Worm (Caenorhabditis elegans) whole organism, young adult: ENCODE results near the gene ZK757.1.
A peak's percentile ranks its signal among the peaks of the same experiment; 100 is the strongest.

ENCODE experiments used
- B0261.1 ChIP-seq: sonication (generic microtip); optimal IDR thresholded peaks from 2 replicates; lab custom pipeline; 2016; ENCODE audit warnings: mild to moderate bottlenecking, missing genetic modification characterization, moderate library complexity, missing compliant biosample characterization
- D2030.7 ChIP-seq: fragments of 200-800 bp; sonication (Bioruptor generic); IDR thresholded peaks from 2 replicates; pipeline ENCODE4 v1.3.6; 2022; ENCODE audit warnings: missing genetic modification reagents, missing genetic modification characterization, missing compliant biosample characterization
- F22D6.2 ChIP-seq: sonication (generic microtip); optimal IDR thresholded peaks from 2 replicates; lab custom pipeline; 2016; ENCODE audit warnings: mild to moderate bottlenecking, missing genetic modification characterization, missing compliant biosample characterization
- F39B2.1 ChIP-seq: fragments of 200-800 bp; sonication (Bioruptor generic); IDR thresholded peaks from 2 replicates; pipeline ENCODE4 v1.3.6; 2022; ENCODE audit warnings: missing genetic modification reagents, missing genetic modification characterization, missing compliant biosample characterization
- F57C9.4 ChIP-seq: sonication (generic microtip); optimal IDR thresholded peaks from 2 replicates; lab custom pipeline; 2017; ENCODE audit warnings: mild to moderate bottlenecking, missing genetic modification characterization, missing compliant biosample characterization
- K12H6.12 ChIP-seq: fragments of 200-800 bp; sonication (Bioruptor generic); optimal IDR thresholded peaks from 2 replicates; lab custom pipeline; 2018; ENCODE audit warnings: mild to moderate bottlenecking, missing genetic modification characterization, missing compliant biosample characterization
- T26A5.8 ChIP-seq: sonication (generic microtip); optimal IDR thresholded peaks from 2 replicates; lab custom pipeline; 2016; ENCODE audit warnings: missing genetic modification characterization, missing compliant biosample characterization
- Y95B8A.8 ChIP-seq: fragments of 200-800 bp; sonication (Bioruptor generic); IDR thresholded peaks from 2 replicates; pipeline ENCODE4 v1.3.6; 2022; ENCODE audit warnings: missing genetic modification reagents, missing genetic modification characterization, missing compliant biosample characterization
- attf-3 ChIP-seq: fragments of 200-800 bp; sonication (Bioruptor generic); conservative IDR thresholded peaks from 2 replicates; pipeline ENCODE4 v1.3.6; 2022; ENCODE audit warnings: missing genetic modification reagents, missing genetic modification characterization, missing compliant biosample characterization
- attf-5 ChIP-seq: fragments of 200-800 bp; sonication (Bioruptor generic); optimal IDR thresholded peaks from 2 replicates; lab custom pipeline; 2018; ENCODE audit warnings: mild to moderate bottlenecking, missing genetic modification characterization, missing compliant biosample characterization
- cebp-1 ChIP-seq, 2 experiments: fragments of 200-800 bp in 1 of 2; sonication (Bioruptor generic) in 1 of 2; sonication (generic microtip) in 1 of 2; IDR thresholded peaks in 1 of 2; optimal IDR thresholded peaks in 1 of 2; 2 replicates each; pipeline versions ENCODE4 v1.3.6 to Lab custom; 2017 to 2022; ENCODE audit warnings: missing compliant biosample characterization in 2 of 2, missing genetic modification characterization in 2 of 2, mild to moderate bottlenecking in 1 of 2, missing genetic modification reagents in 1 of 2, moderate library complexity in 1 of 2
- ceh-100 ChIP-seq: fragments of 200-800 bp; sonication (Bioruptor generic); IDR thresholded peaks from 2 replicates; pipeline ENCODE4 v1.3.6; 2022; ENCODE audit warnings: missing genetic modification reagents, missing genetic modification characterization, missing compliant biosample characterization
- ceh-27 ChIP-seq: fragments of 200-800 bp; sonication (Bioruptor generic); optimal IDR thresholded peaks from 2 replicates; lab custom pipeline; 2018; ENCODE audit warnings: mild to moderate bottlenecking, missing genetic modification characterization, moderate library complexity, missing compliant biosample characterization
- ceh-58 ChIP-seq: fragments of 200-800 bp; sonication (Bioruptor generic); IDR thresholded peaks from 2 replicates; pipeline ENCODE4 v1.3.6; 2022; ENCODE audit warnings: missing genetic modification characterization, missing compliant biosample characterization
- efl-1 ChIP-seq: fragments of 150-350 bp; optimal IDR thresholded peaks from 2 replicates; lab custom pipeline; 2014; ENCODE audit warnings: missing biosample characterization, missing genetic modification reagents, missing genetic modification characterization
- ets-4 ChIP-seq: fragments of 200-800 bp; sonication (Bioruptor generic); optimal IDR thresholded peaks from 2 replicates; lab custom pipeline; 2018; ENCODE audit warnings: mild to moderate bottlenecking, missing genetic modification characterization, missing compliant biosample characterization
- hmg-1.2 ChIP-seq: fragments of 200-800 bp; sonication (Bioruptor generic); IDR thresholded peaks from 2 replicates; pipeline ENCODE4 v1.3.6; 2022; ENCODE audit warnings: missing genetic modification reagents, missing genetic modification characterization, missing compliant biosample characterization
- hrde-1 ChIP-seq: sonication (generic microtip); optimal IDR thresholded peaks from 2 replicates; lab custom pipeline; 2016; ENCODE audit warnings: missing genetic modification characterization, mild to moderate bottlenecking, missing compliant biosample characterization, moderate library complexity, missing genotype, missing genetic modification reagents, borderline replicate concordance
- let-607 ChIP-seq, 2 experiments: fragments of 200-800 bp in 1 of 2; sonication (Bioruptor generic) in 1 of 2; sonication (generic microtip) in 1 of 2; optimal IDR thresholded peaks; 2 replicates each; lab custom pipeline; 2016 to 2018; ENCODE audit warnings: mild to moderate bottlenecking in 2 of 2, missing compliant biosample characterization in 2 of 2, missing genetic modification characterization in 2 of 2, moderate library complexity in 2 of 2, missing genotype in 1 of 2
- lin-35 ChIP-seq, 3 experiments: fragments of 150-350 bp in 2 of 3; sonication (generic microtip) in 1 of 3; optimal IDR thresholded peaks; 2 replicates each; lab custom pipeline; 2014 to 2018; ENCODE audit warnings: missing biosample characterization in 3 of 3, missing genetic modification characterization in 3 of 3, missing genetic modification reagents in 3 of 3
- madf-10 ChIP-seq: sonication (generic microtip); optimal IDR thresholded peaks from 2 replicates; lab custom pipeline; 2016; ENCODE audit warnings: mild to moderate bottlenecking, missing genetic modification characterization, missing compliant biosample characterization
- nhr-80 ChIP-seq: sonication (generic microtip); optimal IDR thresholded peaks from 2 replicates; lab custom pipeline; 2016; ENCODE audit warnings: missing genetic modification characterization, missing compliant biosample characterization
- nhr-90 ChIP-seq: sonication (generic microtip); optimal IDR thresholded peaks from 2 replicates; lab custom pipeline; 2016; ENCODE audit warnings: missing genotype, mild to moderate bottlenecking, missing genetic modification characterization, missing compliant biosample characterization
- snpc-1.3 ChIP-seq: sonication (generic microtip); optimal IDR thresholded peaks from 2 replicates; lab custom pipeline; 2017; ENCODE audit warnings: missing genetic modification characterization, mild to moderate bottlenecking, missing compliant biosample characterization, antibody characterized with exemption, moderate library complexity, missing genotype, missing genetic modification reagents; ENCODE audit not compliant: insufficient read depth
- somi-1 ChIP-seq: fragments of 200-800 bp; sonication (Bioruptor generic); optimal IDR thresholded peaks from 2 replicates; lab custom pipeline; 2018; ENCODE audit warnings: mild to moderate bottlenecking, missing genetic modification characterization, missing compliant biosample characterization
- unc-130 ChIP-seq: sonication (generic microtip); optimal IDR thresholded peaks from 2 replicates; lab custom pipeline; 2016; ENCODE audit warnings: missing genetic modification reagents, missing genetic modification characterization, missing compliant biosample characterization
- zfh-2 ChIP-seq: fragments of 200-800 bp; sonication (Bioruptor generic); conservative IDR thresholded peaks from 2 replicates; pipeline ENCODE4 v1.3.6; 2022; ENCODE audit warnings: missing genetic modification reagents, missing genetic modification characterization, missing compliant biosample characterization
- zim-3 ChIP-seq: sonication (generic microtip); optimal IDR thresholded peaks from 2 replicates; lab custom pipeline; 2017; ENCODE audit warnings: mild to moderate bottlenecking, missing genetic modification characterization, moderate library complexity, missing compliant biosample characterization
- ztf-25 ChIP-seq: fragments of 200-800 bp; sonication (Bioruptor generic); IDR thresholded peaks from 2 replicates; pipeline ENCODE4 v1.3.6; 2022; ENCODE audit warnings: missing genetic modification reagents, missing genetic modification characterization, missing compliant biosample characterization
- ztf-28 ChIP-seq: fragments of 200-800 bp; sonication (Bioruptor generic); IDR thresholded peaks from 2 replicates; pipeline ENCODE4 v1.3.6; 2022; ENCODE audit warnings: missing genetic modification reagents, missing genetic modification characterization, missing compliant biosample characterization

Gene ZK757.1

DNA sequence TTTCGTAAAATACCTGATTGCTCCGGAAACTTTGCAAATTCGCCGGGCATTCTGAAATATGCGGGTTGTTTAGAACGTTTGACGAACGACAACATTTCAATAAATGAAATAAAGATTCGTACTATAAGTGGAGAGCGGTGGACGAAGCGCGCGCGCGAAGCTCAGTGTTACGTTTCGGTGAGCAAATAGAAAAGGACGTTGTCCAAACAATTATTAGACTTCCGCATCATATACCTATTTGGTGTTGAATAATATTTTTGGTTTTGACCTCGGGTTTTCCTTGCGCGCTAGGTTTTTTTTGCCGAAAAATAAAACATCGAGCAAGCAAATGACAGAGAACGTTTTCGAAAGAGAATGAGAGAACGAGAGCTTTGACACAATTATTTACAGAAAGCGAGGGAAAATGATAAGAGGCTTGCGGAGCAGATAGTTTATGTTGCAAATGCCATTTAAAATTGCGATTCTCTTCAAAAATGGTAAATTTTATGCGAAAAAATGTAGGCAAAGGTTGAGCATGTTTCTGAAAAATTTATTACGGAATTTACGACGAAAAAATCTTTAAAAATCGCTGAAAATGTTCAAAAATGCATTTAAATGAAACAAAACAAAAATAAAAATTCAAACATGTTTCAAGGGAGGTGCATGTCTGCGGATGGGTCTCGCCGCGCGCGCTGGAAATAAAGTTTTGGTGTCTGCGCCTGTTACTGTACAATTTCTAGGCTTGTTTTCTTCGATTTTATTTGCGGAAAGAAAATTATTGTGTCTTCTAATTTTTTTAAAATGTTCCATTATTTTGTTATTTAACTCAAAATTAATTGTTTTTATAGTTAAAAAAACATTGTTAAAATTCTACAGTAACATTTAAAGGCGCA is 39.9 kb upstream of the ZK757.1 start, which contains the start of the genes cyld-1 and F40F12.9 (continued):
- TF ChIP-seq snpc-1.3 (tag; lab: Kevin White, UChicago), result peak; percentile 60

DNA sequence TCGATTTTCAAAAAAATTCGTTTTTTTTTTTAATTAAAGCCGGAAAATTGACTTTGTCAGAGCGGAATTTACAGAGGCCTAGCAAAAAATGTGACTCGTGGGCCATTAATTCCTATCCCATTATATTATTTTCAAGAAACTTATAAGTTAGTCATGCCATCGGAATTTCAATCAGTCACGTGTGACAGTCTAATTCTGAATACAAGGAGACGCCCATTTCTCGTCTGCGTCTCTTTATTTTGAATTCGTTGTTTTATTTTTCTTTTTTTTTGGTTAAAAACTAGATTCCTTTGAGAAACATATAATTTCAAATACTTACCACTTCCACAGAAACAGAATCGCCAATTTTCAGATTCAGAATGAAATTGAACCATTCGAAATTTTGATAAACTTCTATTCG is 37.8 kb upstream of the ZK757.1 start:
- TF ChIP-seq hrde-1 (no peak), ets-4 (GFP tag; lab: Kevin White, UChicago) (no peak), hmg-1.2 (peak; percentile 14; the same call in 1 of the 2 replicates), efl-1 (GFP tag; lab: Kevin White, UChicago) (no peak), T26A5.8 (no peak), let-607 (tag; optimal IDR thresholded peaks at IDR 0.05; lab: Kevin White, UChicago) (no peak), cebp-1 (GFP tag; IDR thresholded peaks at IDR 0.05; lab: Robert Waterston, UW) (no peak), cebp-1 (tag; optimal IDR thresholded peaks at IDR 0.05; lab: Kevin White, UChicago) (peak; percentile 11)

- no peak for TF ChIP-seq lin-35 (GFP tag; optimal IDR thresholded peaks at IDR 0.05; lab: Kevin White, UChicago)
- no peak for TF ChIP-seq madf-10 (tag; lab: Kevin White, UChicago)
- TF ChIP-seq D2030.7 (GFP tag; lab: Robert Waterston, UW), result no peak
- TF ChIP-seq F22D6.2 (tag; lab: Kevin White, UChicago), result no peak
- TF ChIP-seq ztf-28 (GFP tag; lab: Robert Waterston, UW), result no peak
- no peak for TF ChIP-seq B0261.1 (tag; lab: Kevin White, UChicago)
- TF ChIP-seq attf-3 (GFP tag; lab: Robert Waterston, UW), result no peak
Observed at ce11 chrIII:9907574-9907973, 36.6 kb upstream of the ZK757.1 start.

DNA sequence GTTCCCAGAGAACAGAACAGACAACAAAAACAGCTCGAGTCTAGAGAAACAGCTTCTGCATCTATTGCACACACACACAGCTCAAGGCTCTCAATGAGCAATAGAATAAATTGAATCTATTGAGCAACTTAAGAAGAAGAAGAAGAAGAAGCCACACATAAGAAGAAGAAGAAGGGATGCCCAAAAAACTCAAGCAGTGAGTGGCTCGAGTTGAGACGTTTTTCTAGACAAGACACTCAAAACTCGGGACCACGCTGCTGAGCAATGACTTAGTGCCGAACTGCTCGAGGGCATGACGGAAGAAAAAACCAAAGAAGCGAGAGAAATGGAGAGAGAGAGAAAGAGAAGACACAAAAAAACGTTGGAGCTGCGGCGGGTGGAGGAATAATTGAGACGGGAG is 34.4 kb upstream of the ZK757.1 start:
- peak; percentile 34 for TF ChIP-seq K12H6.12 (tag; lab: Kevin White, UChicago)
- no peak for TF ChIP-seq F39B2.1 (GFP tag; lab: Robert Waterston, UW)
- TF ChIP-seq zfh-2 (GFP tag; lab: Robert Waterston, UW), result peak; percentile 80
- TF ChIP-seq somi-1 (GFP tag; lab: Kevin White, UChicago), result peak; percentile 0
- peak; percentile 19 for TF ChIP-seq nhr-80 (tag; lab: Kevin White, UChicago)
- TF ChIP-seq ceh-100, result no peak
- TF ChIP-seq let-607 (tag; optimal IDR thresholded peaks at IDR 0.05; lab: Kevin White, UChicago), result no peak
- no peak for TF ChIP-seq cebp-1 (GFP tag; IDR thresholded peaks at IDR 0.05; lab: Robert Waterston, UW)
- TF ChIP-seq cebp-1 (tag; optimal IDR thresholded peaks at IDR 0.05; lab: Kevin White, UChicago), result peak; percentile 30

- TF ChIP-seq zim-3, result no peak
- no peak for TF ChIP-seq K12H6.12 (tag; lab: Kevin White, UChicago)
- no peak for TF ChIP-seq cebp-1 (GFP tag; IDR thresholded peaks at IDR 0.05; lab: Robert Waterston, UW)
- peak; percentile 29 for TF ChIP-seq cebp-1 (tag; optimal IDR thresholded peaks at IDR 0.05; lab: Kevin White, UChicago)
- TF ChIP-seq ztf-25 (GFP tag; lab: Robert Waterston, UW), result no peak
- TF ChIP-seq zfh-2 (GFP tag; lab: Robert Waterston, UW), result no peak
- peak; percentile 85 for TF ChIP-seq nhr-80 (tag; lab: Kevin White, UChicago)
- no peak for TF ChIP-seq unc-130 (GFP tag; lab: Kevin White, UChicago)
- no peak for TF ChIP-seq attf-5 (GFP tag; lab: Kevin White, UChicago)
- peak; percentile 80 for TF ChIP-seq hmg-1.2
- no peak for TF ChIP-seq Y95B8A.8 (GFP tag; lab: Robert Waterston, UW)
- no peak for TF ChIP-seq F57C9.4
- no peak for TF ChIP-seq nhr-90 (tag; lab: Kevin White, UChicago)
- no peak for TF ChIP-seq ceh-27 (GFP tag; lab: Kevin White, UChicago)
- TF ChIP-seq ceh-58 (GFP tag; lab: Robert Waterston, UW), result no peak
- TF ChIP-seq, all 124 proteins: peak for 3
Observed at ce11 chrIII:9903694-9904292, 32.9 kb upstream of the ZK757.1 start.
